Worm (Caenorhabditis elegans) whole organism, early embryonic: ENCODE data around the gene B0491.6.

Experiments
- B0310.2 ChIP-seq: sonication (generic microtip); optimal IDR thresholded peaks from 2 replicates; lab custom pipeline; 2016; ENCODE audit warnings: mild to moderate bottlenecking, missing genetic modification characterization, missing compliant biosample characterization
- F13C5.2 ChIP-seq: sonication (generic microtip); optimal IDR thresholded peaks from 2 replicates; lab custom pipeline; 2017; ENCODE audit warnings: mild to moderate bottlenecking, missing genetic modification characterization, inconsistent platforms, missing compliant biosample characterization
- aly-1 ChIP-seq: sonication (generic microtip); optimal IDR thresholded peaks from 2 replicates; lab custom pipeline; 2016; ENCODE audit warnings: missing genetic modification characterization, missing compliant biosample characterization
- ama-1 ChIP-seq: fragments of 150-350 bp; optimal IDR thresholded peaks from 2 replicates; lab custom pipeline; 2014
- ceh-13 ChIP-seq: fragments of 200-800 bp; sonication (Bioruptor generic); optimal IDR thresholded peaks from 2 replicates; lab custom pipeline; 2018; ENCODE audit warnings: mild to moderate bottlenecking, missing genetic modification characterization, missing compliant biosample characterization
- ceh-36 ChIP-seq: sonication (generic microtip); optimal IDR thresholded peaks from 2 replicates; lab custom pipeline; 2016; ENCODE audit warnings: missing genetic modification characterization, inconsistent platforms, missing compliant biosample characterization
- ets-7 ChIP-seq: sonication (generic microtip); optimal IDR thresholded peaks from 2 replicates; lab custom pipeline; 2016; ENCODE audit warnings: missing genotype, missing genetic modification characterization, missing compliant biosample characterization
- flt-1 ChIP-seq: fragments of 200-800 bp; sonication (Bioruptor generic); IDR thresholded peaks from 2 replicates; pipeline ENCODE4 v1.3.6; 2022; ENCODE audit warnings: missing genetic modification characterization, missing compliant biosample characterization
- hmbx-1 ChIP-seq: sonication (generic microtip); optimal IDR thresholded peaks from 2 replicates; lab custom pipeline; 2016; ENCODE audit warnings: mild to moderate bottlenecking, missing genetic modification characterization, missing compliant biosample characterization
- hmg-4 ChIP-seq: fragments of 200-800 bp; sonication (Bioruptor generic); optimal IDR thresholded peaks from 2 replicates; lab custom pipeline; 2018; ENCODE audit warnings: mild to moderate bottlenecking, missing genetic modification characterization, missing compliant biosample characterization
- hnd-1 ChIP-seq: sonication (generic microtip); optimal IDR thresholded peaks from 2 replicates; lab custom pipeline; 2016; ENCODE audit warnings: missing genetic modification characterization, missing compliant biosample characterization
- pes-1 ChIP-seq: fragments of 200-800 bp; sonication (Bioruptor generic); IDR thresholded peaks from 2 replicates; pipeline ENCODE4 v1.3.6; 2022; ENCODE audit warnings: missing genetic modification reagents, missing genetic modification characterization, missing compliant biosample characterization
- scrt-1 ChIP-seq: fragments of 200-800 bp; sonication (Bioruptor generic); IDR thresholded peaks from 2 replicates; pipeline ENCODE4 v1.3.6; 2022; ENCODE audit warnings: missing genetic modification characterization, missing compliant biosample characterization
- sea-1 ChIP-seq: fragments of 200-800 bp; sonication (Bioruptor generic); conservative IDR thresholded peaks from 2 replicates; pipeline ENCODE4 v1.3.6; 2022; ENCODE audit warnings: missing genetic modification characterization, missing compliant biosample characterization
- tbx-11 ChIP-seq: fragments of 200-800 bp; sonication (Bioruptor generic); IDR thresholded peaks from 2 replicates; pipeline ENCODE4 v1.3.6; 2022; ENCODE audit warnings: missing genetic modification characterization, missing compliant biosample characterization
- tbx-37 ChIP-seq: fragments of 200-800 bp; sonication (Bioruptor generic); conservative IDR thresholded peaks from 2 replicates; pipeline ENCODE4 v1.3.6; 2022; ENCODE audit warnings: missing genetic modification reagents, missing genetic modification characterization, missing compliant biosample characterization
- tra-4 ChIP-seq: sonication (generic microtip); optimal IDR thresholded peaks from 2 replicates; lab custom pipeline; 2017; ENCODE audit warnings: missing genetic modification characterization, missing compliant biosample characterization

The B0491.6 gene

DNA sequence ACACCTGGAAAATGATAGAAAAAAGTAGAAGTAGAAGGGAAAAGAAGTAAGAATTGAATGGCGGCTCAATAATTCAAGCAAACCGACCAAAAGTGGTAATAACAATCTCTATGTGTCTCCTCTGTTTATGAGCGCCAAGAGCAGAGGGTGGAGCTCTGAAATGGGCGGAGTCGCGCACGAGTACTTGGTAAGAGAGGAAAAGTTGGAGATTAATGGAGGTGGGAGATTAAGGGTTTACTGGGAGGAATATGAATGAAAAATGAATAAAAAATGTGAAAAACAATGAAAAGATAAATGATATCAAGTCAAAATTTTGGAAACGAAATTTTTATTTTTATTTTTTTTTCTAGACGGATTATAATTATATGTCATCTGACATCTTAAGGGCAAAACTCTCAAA lies 29.6 kb upstream of the B0491.6 start:
- TF ChIP-seq F13C5.2 (tag; lab: Kevin White, UChicago) (no peak), tra-4 (no peak), ets-7 (tag; lab: Kevin White, UChicago) (no peak), tbx-11 (no peak), hmg-4 (no peak)

DNA sequence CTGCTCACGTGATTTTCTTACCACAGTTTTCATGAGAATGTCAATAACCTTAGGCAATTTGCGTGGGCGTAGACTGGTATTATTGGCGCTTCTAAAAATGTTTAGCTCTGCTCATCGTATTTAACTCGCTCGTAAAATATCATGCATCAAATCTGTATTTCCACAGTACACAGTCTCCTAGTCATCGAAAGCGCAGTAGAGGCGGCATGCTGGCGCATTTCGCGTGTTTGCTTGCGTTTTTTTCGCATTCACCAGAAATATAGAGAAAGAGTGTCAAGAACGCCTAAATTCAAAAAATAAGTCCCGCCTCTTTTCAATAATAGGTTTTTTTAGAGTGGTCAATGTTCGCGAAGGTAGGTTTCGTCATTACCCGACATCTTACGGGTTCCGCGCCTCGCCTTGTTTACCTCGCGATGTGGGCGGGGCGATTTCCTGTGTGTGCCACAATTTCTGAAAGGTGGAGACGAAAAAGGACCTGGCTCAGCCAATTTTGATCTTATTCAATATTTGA lies 28.5 kb upstream of the B0491.6 start:
- TF ChIP-seq flt-1 (GFP tag; lab: Robert Waterston, UW) (no peak), tbx-37 (no peak), hmg-4 (no peak)

DNA sequence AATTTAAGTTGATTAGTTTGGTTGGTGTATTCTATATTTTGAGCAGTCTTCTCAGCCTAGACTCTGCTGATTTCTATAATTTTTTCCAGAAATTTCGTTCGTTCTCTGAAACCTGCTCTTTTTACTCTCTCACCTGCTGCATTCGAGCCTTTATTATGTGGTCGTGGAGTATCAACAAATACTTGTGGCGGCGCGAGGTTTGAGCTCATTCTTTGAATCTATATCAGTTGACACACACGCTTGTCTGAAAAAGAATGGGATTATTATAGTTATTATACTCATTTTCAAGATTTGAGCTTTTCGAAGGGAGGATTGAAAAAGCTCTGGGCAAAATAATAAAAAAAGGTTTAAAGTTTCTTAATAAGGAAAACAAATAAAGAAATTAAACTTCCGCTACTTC lies 27.9 kb upstream of the B0491.6 start:
- TF ChIP-seq sea-1 (no peak), ceh-13 (GFP tag; lab: Kevin White, UChicago) (no peak), ets-7 (tag; lab: Kevin White, UChicago) (no peak), B0310.2 (tag; lab: Kevin White, UChicago) (no peak), pes-1 (GFP tag; lab: Robert Waterston, UW) (no peak), tbx-37 (no peak), hmbx-1 (tag; lab: Kevin White, UChicago) (no peak), aly-1 (tag; lab: Kevin White, UChicago) (no peak), flt-1 (GFP tag; lab: Robert Waterston, UW) (no peak), hmg-4 (no peak), ama-1 (lab: Kevin White, UChicago) (no peak), F13C5.2 (tag; lab: Kevin White, UChicago) (no peak), ceh-36 (no peak)

DNA sequence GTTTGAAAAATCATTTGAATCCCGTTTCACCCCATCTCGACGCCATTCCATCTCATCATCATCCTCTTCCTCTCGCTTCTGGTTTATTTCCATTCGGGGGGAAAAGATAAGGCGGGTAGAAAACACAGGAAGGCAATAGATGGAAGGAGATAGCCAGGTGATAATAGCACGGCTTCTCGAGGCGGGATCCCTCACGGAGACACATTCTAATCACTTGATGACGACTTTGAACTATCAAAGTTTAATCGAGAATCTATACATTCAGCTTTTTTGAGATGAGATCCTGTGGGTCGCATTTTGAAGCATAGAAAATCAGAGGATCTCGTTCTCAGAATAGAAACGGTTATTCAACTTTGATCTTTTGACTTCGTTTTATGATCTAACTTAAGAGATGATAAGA lies 23.8 kb upstream of the B0491.6 start, which contains the start of gene C33B4.2:
Gene C33B4.2, minus strand, starts transcription at position 165 of the 400 bp plus-strand sequence.
- TF ChIP-seq aly-1 (tag; lab: Kevin White, UChicago): no peak
- TF ChIP-seq ets-7 (tag; lab: Kevin White, UChicago): no peak
- TF ChIP-seq tbx-11: no peak
- TF ChIP-seq ceh-13 (GFP tag; lab: Kevin White, UChicago): no peak
- TF ChIP-seq F13C5.2 (tag; lab: Kevin White, UChicago): no peak
- TF ChIP-seq tra-4: no peak
- TF ChIP-seq sea-1: no peak
- TF ChIP-seq flt-1 (GFP tag; lab: Robert Waterston, UW): no peak

DNA sequence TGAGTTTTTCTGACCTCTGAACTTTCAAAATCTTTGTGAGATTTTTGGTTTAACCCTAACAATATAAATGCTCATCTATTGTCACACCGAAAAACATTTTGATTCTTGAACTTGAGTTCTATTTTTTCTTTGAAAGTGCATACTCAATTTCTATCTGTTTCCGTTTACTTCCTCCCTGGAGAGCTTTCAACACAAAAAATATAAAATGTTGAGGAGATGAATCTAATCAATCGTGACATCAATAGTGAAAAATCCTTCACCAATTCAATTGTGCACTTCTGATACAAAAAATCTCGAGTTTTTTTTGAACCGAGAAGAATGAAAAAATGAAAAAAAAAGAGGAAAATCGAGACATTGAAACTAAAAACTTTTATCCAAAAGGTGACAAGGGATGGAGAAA lies 13.6 kb upstream of the B0491.6 start:
- TF ChIP-seq flt-1 (GFP tag; lab: Robert Waterston, UW) (no peak), pes-1 (GFP tag; lab: Robert Waterston, UW) (no peak), tra-4 (no peak), tbx-11 (no peak), ceh-13 (GFP tag; lab: Kevin White, UChicago) (no peak)

DNA sequence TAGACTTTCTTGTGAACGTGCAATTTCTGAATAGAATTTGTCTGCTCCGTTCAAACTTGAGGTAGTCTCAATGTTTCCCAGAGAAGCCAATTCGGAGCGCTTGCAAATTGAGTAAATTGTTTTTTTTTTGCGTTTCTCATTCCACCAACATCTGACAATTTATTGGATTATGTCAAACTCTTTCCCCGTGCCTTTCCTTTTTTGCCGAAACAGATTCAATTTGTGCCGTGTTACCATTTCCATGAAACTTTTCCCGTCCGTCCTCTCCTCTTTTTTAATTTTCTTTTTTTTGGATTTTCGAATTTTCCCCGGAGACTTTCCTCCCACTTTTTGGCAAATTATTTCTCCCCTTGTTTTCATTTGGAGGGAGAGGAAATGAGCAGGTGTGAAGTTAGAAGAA lies 5.3 kb upstream of the B0491.6 start:
- no peak for TF ChIP-seq flt-1 (GFP tag; lab: Robert Waterston, UW)
- no peak for TF ChIP-seq pes-1 (GFP tag; lab: Robert Waterston, UW)
- no peak for TF ChIP-seq scrt-1 (GFP tag; lab: Robert Waterston, UW)
- TF ChIP-seq ama-1 (lab: Kevin White, UChicago): no peak
- TF ChIP-seq tbx-11: no peak
- TF ChIP-seq ceh-36: no peak
- no peak for TF ChIP-seq aly-1 (tag; lab: Kevin White, UChicago)
- no peak for TF ChIP-seq ceh-13 (GFP tag; lab: Kevin White, UChicago)
- TF ChIP-seq tbx-37: no peak
- TF ChIP-seq hnd-1 (tag; lab: Kevin White, UChicago): no peak
- TF ChIP-seq tra-4: no peak
- TF ChIP-seq ets-7 (tag; lab: Kevin White, UChicago): no peak
- no peak for TF ChIP-seq F13C5.2 (tag; lab: Kevin White, UChicago)
- no peak for TF ChIP-seq sea-1

DNA sequence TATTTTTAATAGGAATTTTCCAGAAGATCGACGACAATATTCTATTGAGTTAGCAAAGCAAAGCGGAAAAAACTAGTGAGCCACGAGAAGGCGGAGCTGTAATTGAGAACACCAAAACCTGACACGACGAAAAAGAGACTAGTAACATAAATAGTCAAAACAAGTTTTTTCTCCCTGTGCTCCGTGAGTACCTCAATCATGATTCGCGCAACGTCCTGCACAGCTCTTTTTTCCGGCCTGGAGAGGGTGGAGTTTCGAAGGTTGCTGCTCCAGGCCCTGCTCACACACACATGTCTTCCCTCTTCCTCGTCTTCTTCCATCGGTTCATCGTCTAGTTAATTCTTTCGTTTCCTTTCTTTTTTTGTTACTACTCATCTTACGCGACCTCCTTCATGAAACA lies 3.5 kb upstream of the B0491.6 start, which contains the start of gene clh-2:
Gene clh-2, plus strand, starts transcription at position 301 of the 400 bp plus-strand sequence.
- no peak for TF ChIP-seq aly-1 (tag; lab: Kevin White, UChicago)
- no peak for TF ChIP-seq flt-1 (GFP tag; lab: Robert Waterston, UW)
- TF ChIP-seq ceh-36: no peak
- TF ChIP-seq B0310.2 (tag; lab: Kevin White, UChicago): no peak
- no peak for TF ChIP-seq hmg-4
- TF ChIP-seq pes-1 (GFP tag; lab: Robert Waterston, UW): no peak

DNA sequence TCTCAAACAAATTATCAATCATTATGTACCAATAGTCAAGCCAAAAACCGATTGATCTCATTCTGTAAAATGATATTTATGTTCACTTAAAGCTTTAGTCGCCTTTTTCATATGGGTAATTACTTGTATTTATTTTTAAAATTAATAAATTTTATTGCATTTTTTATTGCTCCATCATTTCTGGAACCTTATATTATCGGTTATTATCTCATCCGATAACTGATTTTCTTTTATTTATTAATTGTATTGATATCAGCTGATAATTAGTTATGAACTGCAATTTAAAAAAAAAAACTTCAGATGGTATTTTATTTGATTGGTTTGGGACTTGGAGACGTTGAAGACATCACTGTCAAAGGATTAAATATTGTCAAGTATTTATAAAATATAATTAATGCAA lies 1.7 kb upstream of the B0491.6 start, which contains the start of gene dph-5:
Gene dph-5, plus strand, starts transcription at position 301 of the 400 bp plus-strand sequence.
- TF ChIP-seq pes-1 (GFP tag; lab: Robert Waterston, UW) (no peak), tra-4 (no peak), flt-1 (GFP tag; lab: Robert Waterston, UW) (no peak), ama-1 (lab: Kevin White, UChicago) (no peak), aly-1 (tag; lab: Kevin White, UChicago) (no peak)

DNA sequence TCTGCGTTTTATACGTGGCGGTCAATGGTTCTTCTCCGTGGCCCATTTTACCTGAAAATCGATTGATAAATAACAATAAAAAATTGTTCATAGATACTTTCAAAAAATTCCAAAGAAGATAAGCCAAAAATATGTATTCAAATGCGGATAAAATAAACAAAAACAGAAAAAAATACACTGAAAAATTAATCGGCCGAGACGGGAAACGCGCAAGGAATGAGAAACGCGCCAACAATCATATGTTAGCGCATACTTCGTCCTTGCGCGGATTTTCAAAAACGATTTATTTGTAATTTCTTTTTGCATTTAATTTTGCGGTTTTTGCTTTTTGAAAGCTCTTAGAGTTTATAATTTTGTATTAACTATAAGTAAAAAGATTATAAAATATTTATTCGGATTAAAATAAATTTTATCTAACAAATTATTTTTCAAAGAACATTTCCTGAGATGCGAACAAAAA lies 2.5 kb downstream of the B0491.6 start, which contains the start of gene nduf-11:
Gene nduf-11, minus strand, starts transcription at position 51 of the 460 bp plus-strand sequence.
- TF ChIP-seq scrt-1 (GFP tag; lab: Robert Waterston, UW) (peak; percentile 20; the same call in 1 of the 2 replicates), sea-1 (0 out of 2 replicates have a peak, but pooled peaks have one; percentile 45), tra-4 (no peak), flt-1 (GFP tag; lab: Robert Waterston, UW) (peak; percentile 40; the same call in 1 of the 2 replicates), tbx-11 (no peak), pes-1 (GFP tag; lab: Robert Waterston, UW) (peak; percentile 65), hmg-4 (no peak), B0310.2 (tag; lab: Kevin White, UChicago) (no peak), ama-1 (lab: Kevin White, UChicago) (no peak), ceh-13 (GFP tag; lab: Kevin White, UChicago) (no peak), F13C5.2 (tag; lab: Kevin White, UChicago) (peak; percentile 63), hnd-1 (tag; lab: Kevin White, UChicago) (peak; percentile 22), aly-1 (tag; lab: Kevin White, UChicago) (no peak), hmbx-1 (tag; lab: Kevin White, UChicago) (no peak), ceh-36 (peak; percentile 53), tbx-37 (no peak; the same call in 1 of the 2 replicates), ets-7 (tag; lab: Kevin White, UChicago) (no peak)
